Worm (Caenorhabditis elegans) whole organism, late embryonic: ENCODE data around the gene unc-70.

Experiments
- F13H6.1 ChIP-seq: sonication (generic microtip); optimal IDR thresholded peaks from 2 replicates; lab custom pipeline; 2016; ENCODE audit warnings: missing genetic modification characterization, missing compliant biosample characterization
- ama-1 ChIP-seq: fragments of 150-350 bp; optimal IDR thresholded peaks from 2 replicates; lab custom pipeline; 2014
- dmd-4 ChIP-seq: sonication (generic microtip); optimal IDR thresholded peaks from 2 replicates; lab custom pipeline; 2016; ENCODE audit warnings: borderline replicate concordance, missing genetic modification characterization, missing compliant biosample characterization
- fkh-10 ChIP-seq: fragments of 150-350 bp; optimal IDR thresholded peaks from 2 replicates; lab custom pipeline; 2014; ENCODE audit warnings: missing biosample characterization, missing genetic modification reagents, missing genetic modification characterization

- no peak for TF ChIP-seq fkh-10 (GFP tag; lab: Kevin White, UChicago)
- no peak for TF ChIP-seq dmd-4
- TF ChIP-seq F13H6.1 (tag; lab: Kevin White, UChicago) = no peak
- TF ChIP-seq ama-1 (lab: Kevin White, UChicago) = no peak
Observed at ce11 chrV:6846507-6846906, 34.6 kb upstream of the unc-70 start, which contains the start of gene lgc-54.
